Fruit fly (Drosophila melanogaster) Kc167 (cell line): ENCODE measurements around the gene ND-B17.

Source experiments
- Myc ChIP-seq: fragments of >200 bp; optimal IDR thresholded peaks from 2 replicates; lab custom pipeline; 2017; ENCODE audit warnings: missing external identifiers
- Sin3A ChIP-seq: fragments of >200 bp; optimal IDR thresholded peaks from 2 replicates; lab custom pipeline; 2018; ENCODE audit warnings: missing external identifiers
- h ChIP-seq: fragments of >200 bp; optimal IDR thresholded peaks from 3 replicates; lab custom pipeline; 2018; ENCODE audit warnings: missing external identifiers
- insv ChIP-seq: fragments of >200 bp; optimal IDR thresholded peaks from 3 replicates; lab custom pipeline; 2018; ENCODE audit warnings: missing external identifiers
- psq ChIP-seq: fragments of >200 bp; optimal IDR thresholded peaks from 2 replicates; lab custom pipeline; 2017; ENCODE audit warnings: missing external identifiers
- ttk ChIP-seq: sonication (Bioruptor generic); optimal IDR thresholded peaks from 2 replicates; lab custom pipeline; 2017; ENCODE audit warnings: missing external identifiers

Gene ND-B17

dm6 chr2L:15750523-15751258 is at the start of gene ND-B17:
ND-B17 (minus strand) TSS chr2L:15751078.
- TF ChIP-seq ttk (lab: Kevin White, UChicago) (no peak), Myc (lab: Kevin White, UChicago) (no peak), psq (no peak), insv (lab: Kevin White, UChicago) (no peak), Sin3A (lab: Kevin White, UChicago) (no peak), h (lab: Kevin White, UChicago) (no peak)

dm6 chr2L:15796300-15796699 is 45.4 kb upstream of the ND-B17 start:
- no peak for TF ChIP-seq h (lab: Kevin White, UChicago)
- no peak for TF ChIP-seq Sin3A (lab: Kevin White, UChicago)
- no peak for TF ChIP-seq ttk (lab: Kevin White, UChicago)
- TF ChIP-seq Myc (lab: Kevin White, UChicago): no peak
- TF ChIP-seq insv (lab: Kevin White, UChicago): no peak
- no peak for TF ChIP-seq psq

dm6 chr2L:15783785-15784184 is 32.9 kb upstream of the ND-B17 start, which contains the start of gene t-Grip91:
t-Grip91 (plus strand) TSS chr2L:15784085.
- TF ChIP-seq psq (no peak), Sin3A (lab: Kevin White, UChicago) (no peak), ttk (lab: Kevin White, UChicago) (no peak), insv (lab: Kevin White, UChicago) (no peak), Myc (lab: Kevin White, UChicago) (no peak), h (lab: Kevin White, UChicago) (no peak)

dm6 chr2L:15782996-15783395 is 32.1 kb upstream of the ND-B17 start:
- TF ChIP-seq h (lab: Kevin White, UChicago) (no peak), Myc (lab: Kevin White, UChicago) (no peak), insv (lab: Kevin White, UChicago) (no peak), Sin3A (lab: Kevin White, UChicago) (no peak), ttk (lab: Kevin White, UChicago) (no peak), psq (no peak)

dm6 chr2L:15776752-15777151 is 25.9 kb upstream of the ND-B17 start, which contains the start of gene CG43760:
CG43760 (minus strand) TSS chr2L:15776852.
- TF ChIP-seq insv (lab: Kevin White, UChicago) (no peak), Sin3A (lab: Kevin White, UChicago) (no peak), Myc (lab: Kevin White, UChicago) (no peak), psq (no peak), h (lab: Kevin White, UChicago) (no peak), ttk (lab: Kevin White, UChicago) (no peak)

- no peak for TF ChIP-seq ttk (lab: Kevin White, UChicago)
- TF ChIP-seq Myc (lab: Kevin White, UChicago): no peak
- no peak for TF ChIP-seq h (lab: Kevin White, UChicago)
- TF ChIP-seq psq: no peak
- no peak for TF ChIP-seq insv (lab: Kevin White, UChicago)
- no peak for TF ChIP-seq Sin3A (lab: Kevin White, UChicago)
Observed at dm6 chr2L:15773013-15773412, 22.1 kb upstream of the ND-B17 start, which contains the start of gene CG31826. CG31826 (minus strand) TSS chr2L:15773113.

dm6 chr2L:15770978-15771377 is 20.1 kb upstream of the ND-B17 start, which contains the start of gene Ku80:
Ku80 (minus strand) TSS chr2L:15771159.
- TF ChIP-seq insv (lab: Kevin White, UChicago): no peak
- TF ChIP-seq Myc (lab: Kevin White, UChicago): no peak
- no peak for TF ChIP-seq Sin3A (lab: Kevin White, UChicago)
- no peak for TF ChIP-seq ttk (lab: Kevin White, UChicago)
- TF ChIP-seq psq: no peak
- TF ChIP-seq h (lab: Kevin White, UChicago): no peak

dm6 chr2L:15768097-15768496 is 17.2 kb upstream of the ND-B17 start, which contains the start of gene wek:
wek (minus strand) TSS chr2L:15768349.
- no peak for TF ChIP-seq insv (lab: Kevin White, UChicago)
- TF ChIP-seq Myc (lab: Kevin White, UChicago): no peak
- no peak for TF ChIP-seq psq
- TF ChIP-seq ttk (lab: Kevin White, UChicago): no peak
- TF ChIP-seq h (lab: Kevin White, UChicago): no peak
- TF ChIP-seq Sin3A (lab: Kevin White, UChicago): no peak

dm6 chr2L:15764029-15764428 is 13.2 kb upstream of the ND-B17 start, which contains the start of gene CG3793:
CG3793 (plus strand) TSS chr2L:15764220.
- TF ChIP-seq Myc (lab: Kevin White, UChicago) (no peak), Sin3A (lab: Kevin White, UChicago) (no peak), insv (lab: Kevin White, UChicago) (no peak)

dm6 chr2L:15763401-15763800 is 12.5 kb upstream of the ND-B17 start:
- TF ChIP-seq insv (lab: Kevin White, UChicago) (no peak), ttk (lab: Kevin White, UChicago) (no peak), Sin3A (lab: Kevin White, UChicago) (no peak)

- TF ChIP-seq insv (lab: Kevin White, UChicago) (no peak), Sin3A (lab: Kevin White, UChicago) (no peak), h (lab: Kevin White, UChicago) (no peak), psq (no peak), Myc (lab: Kevin White, UChicago) (no peak), ttk (lab: Kevin White, UChicago) (no peak)
Observed at dm6 chr2L:15762466-15762865, 11.6 kb upstream of the ND-B17 start, which contains the start of gene Gli. Gli (minus strand) TSS chr2L:15762758.
